Fruit fly (Drosophila melanogaster) whole organism, embryonic: ENCODE measurements around the gene CG13801.

ENCODE experiments used
- BEAF-32 ChIP-seq: fragments of 200-800 bp; sonication (Bioruptor generic); optimal IDR thresholded peaks from 3 replicates; lab custom pipeline; 2017; ENCODE audit warnings: missing biosample characterization, missing genetic modification characterization, mild to moderate bottlenecking, moderate library complexity, missing genetic modification reagents
- CG10431 ChIP-seq: fragments of 200-800 bp; sonication (Bioruptor generic); optimal IDR thresholded peaks from 3 replicates; lab custom pipeline; 2018; ENCODE audit warnings: missing biosample characterization, mild to moderate bottlenecking, missing genetic modification characterization
- CG10959 ChIP-seq: fragments of 200-800 bp; sonication (Bioruptor generic); IDR thresholded peaks from 2 replicates; pipeline ENCODE4 v1.3.6; 2022; ENCODE audit warnings: missing biosample characterization, missing genetic modification characterization
- CG12391 ChIP-seq: fragments of 200-800 bp; sonication (Bioruptor generic); optimal IDR thresholded peaks from 3 replicates; lab custom pipeline; 2018; ENCODE audit warnings: missing biosample characterization, mild to moderate bottlenecking, missing genetic modification characterization, moderate library complexity
- CG13287 ChIP-seq: fragments of 200-800 bp; sonication (Bioruptor generic); IDR thresholded peaks from 2 replicates; pipeline ENCODE4 v1.3.6; 2022; ENCODE audit warnings: missing biosample characterization, missing genetic modification characterization; ENCODE audit not compliant: partially characterized antibody
- CG13624 ChIP-seq: fragments of 200-800 bp; sonication (Bioruptor generic); optimal IDR thresholded peaks from 2 replicates; lab custom pipeline; 2016; ENCODE audit warnings: missing biosample characterization, missing genetic modification characterization
- CG13894 ChIP-seq: fragments of 200-800 bp; sonication (Bioruptor generic); optimal IDR thresholded peaks from 3 replicates; lab custom pipeline; 2018; ENCODE audit warnings: missing biosample characterization, mild to moderate bottlenecking, missing genetic modification characterization, moderate library complexity
- CG1529 ChIP-seq: fragments of 200-800 bp; sonication (Bioruptor generic); optimal IDR thresholded peaks from 3 replicates; lab custom pipeline; 2018; ENCODE audit warnings: missing biosample characterization, missing genetic modification characterization
- CG15514 ChIP-seq: fragments of 200-800 bp; sonication (Bioruptor generic); optimal IDR thresholded peaks from 3 replicates; lab custom pipeline; 2017; ENCODE audit warnings: missing biosample characterization, missing genetic modification characterization, mild to moderate bottlenecking, moderate library complexity, missing genetic modification reagents
- CG16863 ChIP-seq: fragments of 200-800 bp; sonication (Bioruptor generic); optimal IDR thresholded peaks from 3 replicates; lab custom pipeline; 2016; ENCODE audit warnings: missing biosample characterization, missing genetic modification characterization
- CG17912 ChIP-seq: fragments of 200-800 bp; sonication (Bioruptor generic); optimal IDR thresholded peaks from 2 replicates; lab custom pipeline; 2018; ENCODE audit warnings: missing biosample characterization, mild to moderate bottlenecking, missing genetic modification characterization
- CG30020 ChIP-seq: fragments of 200-800 bp; optimal IDR thresholded peaks from 2 replicates; lab custom pipeline; 2019; ENCODE audit warnings: missing biosample characterization, mild to moderate bottlenecking, missing genetic modification characterization, moderate library complexity
- CG30431 ChIP-seq: fragments of 200-800 bp; sonication (Bioruptor generic); optimal IDR thresholded peaks from 2 replicates; lab custom pipeline; 2017; ENCODE audit warnings: missing biosample characterization, missing genetic modification characterization
- CG31224 ChIP-seq: fragments of 200-800 bp; sonication (Bioruptor generic); IDR thresholded peaks from 2 replicates; pipeline ENCODE4 v1.3.6; 2022; ENCODE audit warnings: missing biosample characterization, missing genetic modification characterization
- CG31388 ChIP-seq: fragments of 200-800 bp; sonication (Bioruptor generic); optimal IDR thresholded peaks from 2 replicates; lab custom pipeline; 2016; ENCODE audit warnings: missing biosample characterization, missing genetic modification characterization
- CG31441 ChIP-seq: fragments of 200-800 bp; sonication (Bioruptor generic); IDR thresholded peaks from 2 replicates; pipeline ENCODE4 v1.3.6; 2022; ENCODE audit warnings: missing biosample characterization, missing genetic modification characterization
- CG32772 ChIP-seq: fragments of 200-800 bp; sonication (Bioruptor generic); IDR thresholded peaks from 2 replicates; pipeline ENCODE4 v1.3.6; 2022; ENCODE audit warnings: missing biosample characterization, missing genetic modification characterization
- CG34224 ChIP-seq: fragments of 200-800 bp; sonication (Bioruptor generic); IDR thresholded peaks from 3 replicates; pipeline ENCODE4 v1.3.6; 2022; ENCODE audit warnings: missing biosample characterization, missing genetic modification characterization; ENCODE audit not compliant: partially characterized antibody
- CG4282 ChIP-seq: fragments of 200-800 bp; sonication (Bioruptor generic); optimal IDR thresholded peaks from 2 replicates; lab custom pipeline; 2016; ENCODE audit warnings: missing biosample characterization, missing genetic modification characterization
- CG43689 ChIP-seq: fragments of 200-800 bp; sonication (Bioruptor generic); IDR thresholded peaks from 2 replicates; pipeline ENCODE4 v1.3.6; 2022; ENCODE audit warnings: missing biosample characterization, missing genetic modification characterization
- CG6254 ChIP-seq: fragments of 200-800 bp; sonication (Bioruptor generic); optimal IDR thresholded peaks from 3 replicates; lab custom pipeline; 2017; ENCODE audit warnings: mild to moderate bottlenecking, missing biosample characterization, missing genetic modification reagents, missing genetic modification characterization
- CG6272 ChIP-seq: fragments of 200-800 bp; sonication (Bioruptor generic); IDR thresholded peaks from 2 replicates; pipeline ENCODE4 v1.3.6; 2022; ENCODE audit warnings: missing biosample characterization, missing genetic modification characterization
- CG6854 ChIP-seq: fragments of 200-800 bp; sonication (Bioruptor generic); optimal IDR thresholded peaks from 3 replicates; lab custom pipeline; 2017; ENCODE audit warnings: missing biosample characterization, mild to moderate bottlenecking, missing genetic modification characterization
- CG7271 ChIP-seq: fragments of 200-800 bp; sonication (Bioruptor generic); optimal IDR thresholded peaks from 2 replicates; lab custom pipeline; 2018; ENCODE audit warnings: missing biosample characterization, mild to moderate bottlenecking, missing genetic modification characterization, moderate library complexity
- CG7556 ChIP-seq: fragments of 200-800 bp; sonication (Bioruptor generic); optimal IDR thresholded peaks from 2 replicates; lab custom pipeline; 2017; ENCODE audit warnings: missing biosample characterization, mild to moderate bottlenecking, missing genetic modification characterization
- CG9817 ChIP-seq: fragments of 200-800 bp; sonication (Bioruptor generic); optimal IDR thresholded peaks from 2 replicates; lab custom pipeline; 2018; ENCODE audit warnings: missing biosample characterization, mild to moderate bottlenecking, missing genetic modification characterization, moderate library complexity
- CG9932 ChIP-seq: fragments of 200-800 bp; sonication (Bioruptor generic); IDR thresholded peaks from 2 replicates; pipeline ENCODE4 v1.3.6; 2022; ENCODE audit warnings: missing biosample characterization, missing genetic modification characterization
- Gug ChIP-seq: fragments of 200-800 bp; sonication (Bioruptor generic); IDR thresholded peaks from 4 replicates; pipeline ENCODE4 v1.3.6; 2022; ENCODE audit warnings: missing biosample characterization, missing genetic modification characterization
- Hmr ChIP-seq: fragments of 200-800 bp; sonication (Bioruptor generic); optimal IDR thresholded peaks from 3 replicates; lab custom pipeline; 2017; ENCODE audit warnings: mild to moderate bottlenecking, missing biosample characterization, missing genetic modification reagents, missing genetic modification characterization
- Hr51 ChIP-seq, 2 experiments: fragments of 200-800 bp; sonication (Bioruptor generic); optimal IDR thresholded peaks; 2 replicates in 1 of 2; 3 replicates in 1 of 2; lab custom pipeline; 2016 to 2018; ENCODE audit warnings: missing biosample characterization in 2 of 2, missing genetic modification characterization in 2 of 2, mild to moderate bottlenecking in 1 of 2, moderate library complexity in 1 of 2
- Med ChIP-seq: fragments of 200-800 bp; sonication (Bioruptor generic); peaks from one replicate; lab custom pipeline; 2016; ENCODE audit warnings: missing biosample characterization, missing genetic modification characterization, mild to moderate bottlenecking, inconsistent platforms, moderate library complexity
- Side ChIP-seq: fragments of 200-800 bp; sonication (Bioruptor generic); optimal IDR thresholded peaks from 2 replicates; lab custom pipeline; 2016; ENCODE audit warnings: missing biosample characterization, missing genetic modification characterization
- Sin3A ChIP-seq: fragments of >200 bp; optimal IDR thresholded peaks from 2 replicates; lab custom pipeline; 2018
- Tbp ChIP-seq: fragments of >200 bp; optimal IDR thresholded peaks from 2 replicates; lab custom pipeline; 2018; ENCODE audit warnings: missing biosample characterization, missing genetic modification characterization
- Vsx1 ChIP-seq: fragments of 200-800 bp; sonication (Bioruptor generic); optimal IDR thresholded peaks from 2 replicates; lab custom pipeline; 2017; ENCODE audit warnings: missing biosample characterization, mild to moderate bottlenecking, missing genetic modification characterization, missing genetic modification reagents
- YL-1 ChIP-seq: fragments of 200-800 bp; sonication (Bioruptor generic); optimal IDR thresholded peaks from 3 replicates; lab custom pipeline; 2017; ENCODE audit warnings: missing biosample characterization, mild to moderate bottlenecking, missing genetic modification characterization
- bbx ChIP-seq: fragments of 200-800 bp; sonication (Bioruptor generic); IDR thresholded peaks from 2 replicates; pipeline ENCODE4 v1.3.6; 2022; ENCODE audit warnings: missing biosample characterization, missing genetic modification characterization; ENCODE audit not compliant: partially characterized antibody
- cato ChIP-seq: fragments of 200-800 bp; sonication (Bioruptor generic); optimal IDR thresholded peaks from 2 replicates; lab custom pipeline; 2016; ENCODE audit warnings: missing biosample characterization, missing genetic modification characterization, borderline replicate concordance
- caup ChIP-seq: fragments of 200-800 bp; sonication (Bioruptor generic); optimal IDR thresholded peaks from 3 replicates; lab custom pipeline; 2017; ENCODE audit warnings: missing biosample characterization, mild to moderate bottlenecking, missing genetic modification characterization, moderate library complexity; ENCODE audit not compliant: severe bottlenecking
- dpn ChIP-seq, 2 experiments: fragments of 200-800 bp; sonication (Bioruptor generic); optimal IDR thresholded peaks; 3 replicates each; lab custom pipeline; 2016; ENCODE audit warnings: missing biosample characterization in 2 of 2, missing genetic modification characterization in 2 of 2
- fd96Cb ChIP-seq: fragments of 200-800 bp; sonication (Bioruptor generic); optimal IDR thresholded peaks from 2 replicates; lab custom pipeline; 2018; ENCODE audit warnings: missing biosample characterization, mild to moderate bottlenecking, missing genetic modification characterization, moderate library complexity
- gsb-n ChIP-seq: fragments of 200-800 bp; sonication (Bioruptor generic); optimal IDR thresholded peaks from 3 replicates; lab custom pipeline; 2018; ENCODE audit warnings: missing biosample characterization, mild to moderate bottlenecking, missing genetic modification characterization
- ken ChIP-seq: fragments of 200-800 bp; sonication (Bioruptor generic); IDR thresholded peaks from 3 replicates; pipeline ENCODE4 v1.3.6; 2022; ENCODE audit warnings: missing biosample characterization, missing genetic modification characterization
- lmd ChIP-seq: fragments of 200-800 bp; sonication (Bioruptor generic); IDR thresholded peaks from 2 replicates; pipeline ENCODE4 v1.3.6; 2022; ENCODE audit warnings: missing biosample characterization, missing genetic modification characterization
- mam ChIP-seq: fragments of 200-800 bp; sonication (Bioruptor generic); optimal IDR thresholded peaks from 3 replicates; lab custom pipeline; 2016; ENCODE audit warnings: missing biosample characterization, missing genetic modification characterization
- mld ChIP-seq: fragments of 200-800 bp; sonication (Bioruptor generic); IDR thresholded peaks from 3 replicates; pipeline ENCODE4 v1.3.6; 2022; ENCODE audit warnings: missing biosample characterization, missing genetic modification characterization; ENCODE audit not compliant: partially characterized antibody
- nau ChIP-seq: fragments of 200-800 bp; sonication (Bioruptor generic); optimal IDR thresholded peaks from 3 replicates; lab custom pipeline; 2017; ENCODE audit warnings: missing biosample characterization, mild to moderate bottlenecking, missing genetic modification characterization, missing genetic modification reagents
- pho ChIP-seq: fragments of 200-800 bp; sonication (Bioruptor generic); optimal IDR thresholded peaks from 2 replicates; lab custom pipeline; 2016; ENCODE audit warnings: missing biosample characterization, missing genetic modification characterization
- vnd ChIP-seq: fragments of 200-800 bp; sonication (Bioruptor generic); IDR thresholded peaks from 3 replicates; pipeline ENCODE4 v1.3.6; 2022; ENCODE audit warnings: missing biosample characterization, missing genetic modification characterization; ENCODE audit not compliant: partially characterized antibody

The CG13801 gene

dm6 chr3L:2377114-2377783 is 16.9 kb downstream of the CG13801 start, which contains the start of the genes CG15877 and Svil (continued):
- TF ChIP-seq CG1529 (GFP tag; lab: Kevin White, UChicago) (no peak), Side (no peak), CG13894 (no peak), CG10959 (no peak), CG32772 (no peak), CG9817 (no peak), cato (GFP tag; lab: Kevin White, UChicago) (no peak), YL-1 (GFP tag; lab: Kevin White, UChicago) (peak; percentile 66), CG6254 (GFP tag; lab: Kevin White, UChicago) (no peak), BEAF-32 (peak; percentile 30), CG17912 (GFP tag; lab: Kevin White, UChicago) (no peak), CG6272 (GFP tag; lab: Robert Waterston, UW) (no peak), CG43689 (GFP tag; lab: Robert Waterston, UW) (no peak), CG15514 (peak; percentile 97), CG13624 (GFP tag; lab: Kevin White, UChicago) (peak; percentile 22), Sin3A (lab: Kevin White, UChicago) (peak; percentile 76), CG13287 (GFP tag; lab: Robert Waterston, UW) (peak; percentile 66; the same call in 1 of the 2 replicates), nau (GFP tag; lab: Kevin White, UChicago) (no peak), CG34224 (GFP tag; lab: Robert Waterston, UW) (no peak), Hr51 (GFP tag; optimal IDR thresholded peaks at IDR 0.05; lab: Kevin White, UChicago) (no peak), pho (GFP tag; lab: Kevin White, UChicago) (no peak), Med (GFP tag; lab: Kevin White, UChicago) (peak; percentile 92), CG31441 (GFP tag; lab: Robert Waterston, UW) (no peak), fd96Cb (tag; lab: Kevin White, UChicago) (no peak), gsb-n (tag; lab: Kevin White, UChicago) (no peak), CG16863 (GFP tag; lab: Kevin White, UChicago) (no peak), CG31224 (GFP tag; lab: Robert Waterston, UW) (no peak), dpn (GFP tag; optimal IDR thresholded peaks at IDR 0.05; lab: Kevin White, UChicago) (peak in 1 of 2 experiments; percentile 36), ken (GFP tag; lab: Robert Waterston, UW) (0 out of 3 replicates have a peak, but pooled peaks have one; percentile 9), CG9932 (GFP tag; lab: Robert Waterston, UW) (peak; percentile 56), CG30431 (no peak), CG7271 (tag; lab: Kevin White, UChicago) (no peak), CG31388 (GFP tag; lab: Kevin White, UChicago) (no peak), CG12391 (tag; lab: Kevin White, UChicago) (no peak), CG10431 (GFP tag; lab: Kevin White, UChicago) (no peak), Vsx1 (GFP tag; lab: Kevin White, UChicago) (no peak), CG7556 (GFP tag; lab: Kevin White, UChicago) (no peak), CG6854 (no peak), vnd (no peak), lmd (GFP tag; lab: Robert Waterston, UW) (peak; percentile 10; the same call in 1 of the 2 replicates), mld (no peak), CG4282 (GFP tag; lab: Kevin White, UChicago) (no peak), CG30020 (tag; lab: Kevin White, UChicago) (no peak), Hmr (peak; percentile 25), mam (peak; percentile 54), caup (no peak), bbx (GFP tag; lab: Robert Waterston, UW) (peak; percentile 23; the same call in 1 of the 2 replicates), Tbp (GFP tag; lab: Kevin White, UChicago) (no peak), Gug (GFP tag; lab: Robert Waterston, UW) (no peak)
